Worm (Caenorhabditis elegans) whole organism, young adult: ENCODE data around the gene C05D11.13.

Source experiments
- B0019.2 ChIP-seq: fragments of 200-800 bp; sonication (Bioruptor generic); conservative IDR thresholded peaks from 2 replicates; pipeline ENCODE4 v1.3.6; 2022; ENCODE audit warnings: missing genetic modification reagents, missing genetic modification characterization, missing compliant biosample characterization
- C17E4.6 ChIP-seq: fragments of 200-800 bp; sonication (Bioruptor generic); IDR thresholded peaks from 2 replicates; pipeline ENCODE4 v1.3.6; 2022; ENCODE audit warnings: missing genetic modification reagents, missing genetic modification characterization, missing compliant biosample characterization
- F37B4.10 ChIP-seq: fragments of 200-800 bp; sonication (Bioruptor generic); IDR thresholded peaks from 2 replicates; pipeline ENCODE4 v1.3.6; 2022; ENCODE audit warnings: missing genetic modification characterization, missing compliant biosample characterization
- F39B2.1 ChIP-seq: fragments of 200-800 bp; sonication (Bioruptor generic); IDR thresholded peaks from 2 replicates; pipeline ENCODE4 v1.3.6; 2022; ENCODE audit warnings: missing genetic modification reagents, missing genetic modification characterization, missing compliant biosample characterization
- F57C9.4 ChIP-seq: sonication (generic microtip); optimal IDR thresholded peaks from 2 replicates; lab custom pipeline; 2017; ENCODE audit warnings: mild to moderate bottlenecking, missing genetic modification characterization, missing compliant biosample characterization
- ama-1 ChIP-seq, 3 experiments: fragments of 150-350 bp in 1 of 3; sonication (generic microtip) in 2 of 3; optimal IDR thresholded peaks; 2 replicates each; lab custom pipeline; 2014 to 2018; ENCODE audit warnings: missing biosample characterization in 2 of 3, missing genetic modification characterization in 2 of 3, missing genetic modification reagents in 2 of 3
- attf-6 ChIP-seq: fragments of 200-800 bp; sonication (Bioruptor generic); IDR thresholded peaks from 2 replicates; pipeline ENCODE4 v1.3.6; 2022; ENCODE audit warnings: missing genetic modification reagents, missing genetic modification characterization, missing compliant biosample characterization
- madf-10 ChIP-seq: sonication (generic microtip); optimal IDR thresholded peaks from 2 replicates; lab custom pipeline; 2016; ENCODE audit warnings: mild to moderate bottlenecking, missing genetic modification characterization, missing compliant biosample characterization
- snpc-1.1 ChIP-seq: sonication (generic microtip); optimal IDR thresholded peaks from 2 replicates; lab custom pipeline; 2017; ENCODE audit warnings: missing genetic modification characterization, mild to moderate bottlenecking, missing compliant biosample characterization, antibody characterized with exemption, moderate library complexity, missing genotype, missing genetic modification reagents; ENCODE audit not compliant: insufficient read depth
- snpc-4 ChIP-seq, 5 experiments: fragments of 150-350 bp in 1 of 5; sonication (generic microtip) in 4 of 5; optimal IDR thresholded peaks; 2 replicates each; lab custom pipeline; 2014 to 2018; ENCODE audit warnings: missing genetic modification characterization in 5 of 5, missing biosample characterization in 3 of 5, antibody characterized with exemption in 2 of 5, mild to moderate bottlenecking in 2 of 5, missing compliant biosample characterization in 2 of 5, missing genotype in 2 of 5, moderate library complexity in 2 of 5, missing genetic modification reagents in 1 of 5
- unc-62 ChIP-seq: fragments of 150-350 bp; optimal IDR thresholded peaks from 2 replicates; lab custom pipeline; 2014; ENCODE audit warnings: missing biosample characterization, missing genetic modification reagents, missing genetic modification characterization
- ztf-3 ChIP-seq: fragments of 200-800 bp; sonication (Bioruptor generic); optimal IDR thresholded peaks from 2 replicates; lab custom pipeline; 2018; ENCODE audit warnings: mild to moderate bottlenecking, missing genetic modification characterization, missing compliant biosample characterization

DNA sequence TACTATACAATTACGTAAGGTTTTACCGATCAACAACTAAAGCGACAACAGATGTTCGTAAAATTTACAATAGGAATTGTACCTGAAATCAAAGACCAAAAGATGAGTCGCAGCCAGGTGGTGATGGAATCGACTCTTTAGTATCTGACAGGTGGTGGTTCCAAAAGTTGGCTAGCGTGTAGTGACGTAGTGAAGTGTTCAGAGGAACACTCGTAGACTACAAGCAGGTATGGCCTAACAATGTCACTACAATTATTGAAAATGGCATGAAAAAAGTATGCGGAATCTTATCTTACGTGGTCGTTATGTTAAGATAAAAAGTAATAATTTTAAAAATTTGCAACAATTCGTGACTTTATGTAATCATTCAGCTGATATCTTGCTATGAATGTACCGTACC is 22.9 kb downstream of the C05D11.13 start:
- TF ChIP-seq madf-10 (tag; lab: Kevin White, UChicago) (no peak), unc-62 (GFP tag; lab: Kevin White, UChicago) (no peak), F37B4.10 (no peak), snpc-4 (GFP tag; optimal IDR thresholded peaks at IDR 0.05; lab: Kevin White, UChicago) (no peak), snpc-4 (tag; optimal IDR thresholded peaks at IDR 0.05; lab: Kevin White, UChicago) (no peak), ama-1 (optimal IDR thresholded peaks at IDR 0.05; lab: Kevin White, UChicago) (peak; percentile 43), ama-1 (GFP tag; optimal IDR thresholded peaks at IDR 0.05; lab: Kevin White, UChicago) (no peak), F57C9.4 (no peak), snpc-1.1 (tag; lab: Kevin White, UChicago) (no peak), C17E4.6 (GFP tag; lab: Robert Waterston, UW) (no peak), attf-6 (no peak), ztf-3 (no peak), B0019.2 (no peak), F39B2.1 (GFP tag; lab: Robert Waterston, UW) (no peak)
